Fruit fly (Drosophila melanogaster): ENCODE measurements around the gene Diedel.

The Diedel gene

DNA sequence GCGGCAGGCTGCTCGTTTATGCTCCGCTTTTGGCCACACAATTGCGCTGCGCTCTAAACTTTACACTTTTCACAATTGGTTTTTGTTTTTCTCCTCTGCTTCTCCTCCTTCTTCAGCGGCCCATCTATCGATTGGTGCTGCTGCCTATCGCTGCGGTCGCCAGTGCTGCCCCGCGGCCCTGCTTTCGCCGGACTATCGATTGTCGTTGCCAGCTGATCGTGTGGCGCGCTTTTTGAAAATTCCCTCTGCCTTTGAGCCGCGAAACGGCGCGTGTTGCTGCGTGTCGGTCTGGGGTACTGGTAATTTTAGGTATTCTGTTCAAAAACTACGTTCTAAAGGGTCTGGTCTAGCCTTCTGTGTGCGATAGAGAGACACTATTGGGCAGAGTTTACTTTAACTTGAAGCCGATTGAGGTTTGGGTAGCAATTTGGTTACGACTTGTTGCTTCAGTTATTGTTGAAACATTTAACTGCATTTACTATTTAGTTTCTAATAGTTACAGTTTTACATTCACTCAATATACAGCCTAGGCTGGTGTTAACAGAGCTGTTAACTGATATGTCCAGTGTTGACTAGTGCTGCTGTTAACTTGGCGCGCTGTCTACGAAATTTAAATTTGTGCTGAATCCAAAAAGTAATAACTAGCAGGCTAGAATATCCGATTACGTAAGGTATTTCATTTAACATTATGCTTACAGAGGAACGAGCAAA is 9.9 kb downstream of the Diedel start, which contains the start of gene Trc8 (continued):
- TF ChIP-seq wdn (GFP tag; IDR thresholded peaks at IDR 0.05) (no peak), Optix (GFP tag; IDR thresholded peaks at IDR 0.05) (no peak), CG10147 (GFP tag; optimal IDR thresholded peaks at IDR 0.05) (no peak), Dp (GFP tag; optimal IDR thresholded peaks at IDR 0.05) (peak; percentile 98), CG7987 (GFP tag; optimal IDR thresholded peaks at IDR 0.05) (no peak), her (GFP tag; optimal IDR thresholded peaks at IDR 0.05) (peak; percentile 42), Oli (tag; optimal IDR thresholded peaks at IDR 0.05) (no peak), stwl (tag; optimal IDR thresholded peaks at IDR 0.05) (peak; percentile 96), CG16813 (GFP tag; IDR thresholded peaks at IDR 0.05; ENCODE audit: partially characterized antibody) (peak; percentile 81), CG30020 (tag; optimal IDR thresholded peaks at IDR 0.05) (no peak), CG3281 (GFP tag; optimal IDR thresholded peaks at IDR 0.05) (no peak), bowl (GFP tag; IDR thresholded peaks at IDR 0.05) (no peak), CG17802 (tag; optimal IDR thresholded peaks at IDR 0.05) (no peak), dmrt99B (tag; optimal IDR thresholded peaks at IDR 0.05) (no peak), lbe (GFP tag; optimal IDR thresholded peaks at IDR 0.05) (no peak), br (optimal IDR thresholded peaks at IDR 0.05) (no peak), Camta (GFP tag; optimal IDR thresholded peaks at IDR 0.05) (no peak), CG11085 (GFP tag; IDR thresholded peaks at IDR 0.05) (no peak), CkIIα-i1 (GFP tag; IDR thresholded peaks at IDR 0.05) (no peak), sug (tag; optimal IDR thresholded peaks at IDR 0.05) (no peak), slbo (GFP tag; IDR thresholded peaks at IDR 0.05) (no peak), cas (GFP tag; IDR thresholded peaks at IDR 0.05) (0 out of 2 replicates have a peak, but pooled peaks have one; percentile 28), CG17912 (GFP tag; optimal IDR thresholded peaks at IDR 0.05) (peak; percentile 20), Tbp (GFP tag; optimal IDR thresholded peaks at IDR 0.05) (no peak), CG12236 (GFP tag; optimal IDR thresholded peaks at IDR 0.05) (no peak), wor (GFP tag; IDR thresholded peaks at IDR 0.05) (no peak), CG9215 (GFP tag; IDR thresholded peaks at IDR 0.05) (no peak), Usf (GFP tag; optimal IDR thresholded peaks at IDR 0.05) (no peak), fd3F (GFP tag; optimal IDR thresholded peaks at IDR 0.05) (no peak), dimm (GFP tag; IDR thresholded peaks at IDR 0.05) (no peak), inv (GFP tag; IDR thresholded peaks at IDR 0.05; ENCODE audit: partially characterized antibody) (peak; percentile 74), slou (GFP tag; optimal IDR thresholded peaks at IDR 0.05) (no peak), Dfd (GFP tag; optimal IDR thresholded peaks at IDR 0.05) (no peak), CG9609 (GFP tag; optimal IDR thresholded peaks at IDR 0.05) (no peak), CG11696 (GFP tag; IDR thresholded peaks at IDR 0.05) (0 out of 2 replicates have a peak, but pooled peaks have one; percentile 30), insv (GFP tag; optimal IDR thresholded peaks at IDR 0.05) (peak in 1 of 2 experiments; percentile 23), Fer3 (tag; optimal IDR thresholded peaks at IDR 0.05) (no peak), Poxn (GFP tag; IDR thresholded peaks at IDR 0.05) (no peak), CG14965 (GFP tag; optimal IDR thresholded peaks at IDR 0.05; ENCODE audit: borderline replicate concordance) (no peak), corto (GFP tag; optimal IDR thresholded peaks at IDR 0.05) (no peak), pho (GFP tag; optimal IDR thresholded peaks at IDR 0.05) (no peak), CG15073 (GFP tag; optimal IDR thresholded peaks at IDR 0.05) (no peak), CG15269 (tag; optimal IDR thresholded peaks at IDR 0.05) (no peak), CG6854 (GFP tag; optimal IDR thresholded peaks at IDR 0.05) (peak; percentile 51), Awh (GFP tag; IDR thresholded peaks at IDR 0.05) (no peak), CG17361 (GFP tag; IDR thresholded peaks at IDR 0.05) (0 out of 3 replicates have a peak, but pooled peaks have one; percentile 27), Dad (GFP tag; optimal IDR thresholded peaks at IDR 0.05) (no peak), CG32532 (GFP tag; IDR thresholded peaks at IDR 0.05) (no peak), CG7839 (tag; optimal IDR thresholded peaks at IDR 0.05) (no peak), Sin3A (optimal IDR thresholded peaks at IDR 0.05) (peak; percentile 71), tll (GFP tag; optimal IDR thresholded peaks at IDR 0.05) (no peak)
